Fruit fly (Drosophila melanogaster): ENCODE data around the gene CG9147.

CG9147 gene

DNA sequence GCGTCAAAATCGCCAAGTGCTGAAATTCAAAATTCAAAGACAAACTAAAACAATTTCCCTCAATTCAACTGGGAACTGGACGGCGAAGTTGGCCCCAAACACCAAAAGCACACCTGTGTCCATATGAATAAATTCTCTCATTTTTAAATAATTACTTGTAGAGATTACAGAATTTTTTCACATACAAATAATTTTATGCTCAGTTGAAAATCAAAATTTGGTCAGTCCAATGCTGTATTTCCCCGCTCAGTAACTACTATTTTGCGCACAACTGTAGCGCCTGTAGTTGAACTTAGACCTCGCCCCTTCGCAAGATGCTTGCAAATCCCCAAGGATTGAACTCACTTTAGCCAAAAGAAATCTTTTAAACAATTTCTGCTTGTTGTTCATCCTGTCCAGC is 37.1 kb upstream of the CG9147 start (continued):
- peak; percentile 10 for TF ChIP-seq unpg (GFP tag; optimal IDR thresholded peaks at IDR 0.05)
- no peak for TF ChIP-seq CG32532 (GFP tag; IDR thresholded peaks at IDR 0.05)
- peak; percentile 37; the same call in 1 of the 3 replicates for TF ChIP-seq zfh1 (GFP tag; IDR thresholded peaks at IDR 0.05)
- no peak for TF ChIP-seq CG10565 (GFP tag; optimal IDR thresholded peaks at IDR 0.05)
- peak; percentile 83 for TF ChIP-seq Ets65A (GFP tag)
- peak; percentile 38 for TF ChIP-seq CG1603 (tag; optimal IDR thresholded peaks at IDR 0.05)
- TF ChIP-seq sens (GFP tag): peak; percentile 79
- 0 out of 2 replicates have a peak, but pooled peaks have one; percentile 35 for TF ChIP-seq slbo (GFP tag; IDR thresholded peaks at IDR 0.05)
- peak; percentile 5 for TF ChIP-seq CG30403 (GFP tag; optimal IDR thresholded peaks at IDR 0.05)
- no peak for TF ChIP-seq wdn (GFP tag; IDR thresholded peaks at IDR 0.05)
- TF ChIP-seq Ptx1 (GFP tag; IDR thresholded peaks at IDR 0.05): peak; percentile 43; the same call in 1 of the 2 replicates
- peak; percentile 11 for TF ChIP-seq fd96Cb (tag; optimal IDR thresholded peaks at IDR 0.05)
- TF ChIP-seq CG15269 (tag; optimal IDR thresholded peaks at IDR 0.05): no peak
- peak in 1 of 2 experiments; percentile 36 for TF ChIP-seq bsh (GFP tag; optimal IDR thresholded peaks at IDR 0.05)
- no peak for TF ChIP-seq CG3163 (GFP tag; optimal IDR thresholded peaks at IDR 0.05)
- TF ChIP-seq CG7839 (tag; optimal IDR thresholded peaks at IDR 0.05): peak; percentile 27
- no peak for TF ChIP-seq CrebB (tag; optimal IDR thresholded peaks at IDR 0.05)
- no peak for TF ChIP-seq crp (GFP tag; optimal IDR thresholded peaks at IDR 0.05)
- no peak for TF ChIP-seq Dip2 (GFP tag; IDR thresholded peaks at IDR 0.05)
- TF ChIP-seq prd (optimal IDR thresholded peaks at IDR 0.05): no peak
- peak; percentile 33; the same call in 1 of the 3 replicates for TF ChIP-seq prd (GFP tag; IDR thresholded peaks at IDR 0.05)
- 0 out of 3 replicates have a peak, but pooled peaks have one; percentile 7 for TF ChIP-seq otp (GFP tag; IDR thresholded peaks at IDR 0.05)
- 0 out of 2 replicates have a peak, but pooled peaks have one; percentile 35 for TF ChIP-seq dimm (GFP tag; IDR thresholded peaks at IDR 0.05)
- TF ChIP-seq Aef1 (GFP tag; IDR thresholded peaks at IDR 0.05): peak; percentile 32; the same call in 2 of the 3 replicates
- TF ChIP-seq Drgx (GFP tag; IDR thresholded peaks at IDR 0.05): 0 out of 2 replicates have a peak, but pooled peaks have one; percentile 9

DNA sequence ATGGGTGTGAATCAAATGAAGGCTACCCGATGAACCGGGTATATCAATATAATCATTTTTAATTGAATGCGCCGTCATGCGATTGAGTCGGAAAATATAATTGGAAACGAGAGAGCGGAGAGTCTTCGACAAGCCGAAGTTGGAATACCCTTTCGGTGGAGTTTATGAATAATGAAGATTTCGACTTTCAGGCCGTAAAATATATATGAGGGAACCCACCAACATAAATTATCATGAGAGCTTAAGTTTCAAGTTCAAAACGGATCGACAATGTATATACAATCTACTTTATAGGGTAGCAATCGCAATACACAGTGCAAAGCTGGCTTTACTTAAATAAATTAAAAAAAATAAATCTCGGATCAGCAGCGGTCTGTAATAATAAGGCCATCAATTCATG is 34.0 kb upstream of the CG9147 start:
- TF ChIP-seq Med (GFP tag): peak; percentile 3
- no peak for TF ChIP-seq eve (GFP tag; optimal IDR thresholded peaks at IDR 0.05)
- TF ChIP-seq row (GFP tag; IDR thresholded peaks at IDR 0.05): peak; percentile 34; the same call in 2 of the 3 replicates
- no peak for TF ChIP-seq tll (GFP tag; optimal IDR thresholded peaks at IDR 0.05)
- TF ChIP-seq sens (GFP tag): peak; percentile 42
- TF ChIP-seq Drgx (GFP tag; IDR thresholded peaks at IDR 0.05): peak; percentile 45; the same call in 1 of the 2 replicates
- no peak for TF ChIP-seq prd (optimal IDR thresholded peaks at IDR 0.05)
- TF ChIP-seq prd (GFP tag; IDR thresholded peaks at IDR 0.05): 0 out of 3 replicates have a peak, but pooled peaks have one; percentile 15
- TF ChIP-seq D19A (tag; optimal IDR thresholded peaks at IDR 0.05): peak; percentile 67

DNA sequence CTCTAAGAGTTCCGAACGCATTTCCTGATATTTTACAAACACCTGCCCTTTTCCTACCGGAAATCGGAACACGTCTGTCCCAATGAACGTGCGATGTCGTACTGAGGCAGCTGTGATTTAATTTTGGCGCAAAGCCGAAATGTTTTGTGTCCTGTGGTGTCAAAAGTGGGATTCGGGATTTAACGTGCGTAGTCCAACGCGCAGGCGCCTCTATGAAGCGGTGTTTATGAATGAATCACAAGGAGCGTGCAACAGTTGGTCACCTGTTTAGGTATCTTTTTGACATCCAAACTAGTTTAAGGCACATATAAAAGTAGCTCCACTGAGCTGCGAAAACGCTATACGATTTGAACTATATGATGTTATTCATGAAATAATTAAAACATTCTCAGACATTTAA is 31.5 kb upstream of the CG9147 start, which contains the start of gene CG9109:
Gene CG9109, minus strand, starts transcription at position 80 of the 400 bp plus-strand sequence.
- TF ChIP-seq scrt (GFP tag; optimal IDR thresholded peaks at IDR 0.05): peak; percentile 77
- no peak for TF ChIP-seq odd (GFP tag; optimal IDR thresholded peaks at IDR 0.05)
- TF ChIP-seq ewg (GFP tag; optimal IDR thresholded peaks at IDR 0.05): peak; percentile 55

DNA sequence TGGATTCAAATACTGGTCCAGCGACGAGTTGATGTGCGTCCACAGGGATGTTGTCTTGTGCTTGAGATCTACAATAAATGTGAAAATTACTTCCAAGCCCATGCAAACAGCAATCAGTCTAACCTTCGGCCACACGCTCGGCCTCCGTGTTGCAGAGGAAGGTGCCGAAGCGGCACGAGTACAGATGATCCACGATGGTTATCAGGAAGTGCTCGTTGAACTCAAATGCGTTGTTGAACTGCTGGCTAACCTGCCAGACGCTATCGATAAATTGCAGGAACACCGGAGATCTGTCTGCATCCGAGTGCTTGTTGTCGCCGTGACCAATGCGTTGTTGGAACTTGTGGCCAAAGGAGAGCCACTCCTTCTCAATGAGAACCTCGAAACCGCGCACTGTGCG is 30.6 kb upstream of the CG9147 start:
- TF ChIP-seq CG10321 (GFP tag; IDR thresholded peaks at IDR 0.05) (no peak), ap (GFP tag; IDR thresholded peaks at IDR 0.05) (no peak), Vsx1 (GFP tag; optimal IDR thresholded peaks at IDR 0.05) (no peak), ERR (GFP tag; optimal IDR thresholded peaks at IDR 0.05) (no peak), CG12299 (tag; optimal IDR thresholded peaks at IDR 0.05) (no peak), Ada2b (GFP tag; IDR thresholded peaks at IDR 0.05) (no peak), al (GFP tag; IDR thresholded peaks at IDR 0.05) (no peak), bigmax (GFP tag; optimal IDR thresholded peaks at IDR 0.05) (no peak), Opbp (GFP tag; IDR thresholded peaks at IDR 0.05; ENCODE audit: partially characterized antibody) (no peak), CG1603 (tag; optimal IDR thresholded peaks at IDR 0.05) (no peak), HmgD (GFP tag; optimal IDR thresholded peaks at IDR 0.05) (no peak), CG12942 (GFP tag; optimal IDR thresholded peaks at IDR 0.05) (no peak), Hmx (GFP tag; optimal IDR thresholded peaks at IDR 0.05) (no peak), cas (GFP tag; IDR thresholded peaks at IDR 0.05) (no peak), Ptx1 (GFP tag; IDR thresholded peaks at IDR 0.05) (no peak), D19B (GFP tag; optimal IDR thresholded peaks at IDR 0.05) (no peak), Dref (GFP tag; IDR thresholded peaks at IDR 0.05) (no peak)

Data from whole organism, embryonic.